Fruit fly (Drosophila melanogaster) ovary, adult (tissue): ENCODE measurements around the gene CG31688.

Experiments
- CG17801 ChIP-seq: fragments of 200-800 bp; optimal IDR thresholded peaks from 2 replicates; lab custom pipeline; 2019; ENCODE audit warnings: missing biosample characterization, mild to moderate bottlenecking, missing genetic modification characterization, moderate library complexity; ENCODE audit not compliant: partially characterized antibody

Gene CG31688

DNA sequence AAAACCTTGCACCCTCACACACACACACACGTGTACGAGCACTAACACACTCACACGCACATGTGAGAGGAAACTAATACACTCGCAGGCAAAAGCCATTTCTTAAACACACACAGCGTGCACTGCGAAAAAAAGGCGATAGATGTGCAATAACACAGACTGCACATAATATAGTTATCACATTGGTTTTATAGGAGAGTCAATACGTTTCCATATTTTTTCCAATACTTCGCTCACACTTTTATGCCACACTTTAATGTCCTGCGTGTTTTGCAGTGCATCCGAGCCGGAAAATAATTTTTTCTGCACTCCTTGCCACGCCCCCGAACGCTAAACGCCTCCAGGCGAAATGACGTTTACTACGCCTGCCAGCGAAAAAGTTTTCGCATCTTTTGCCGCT lies 53.7 kb downstream of the CG31688 start:
- no peak for TF ChIP-seq CG17801 (GFP tag; lab: Kevin White, UChicago)

DNA sequence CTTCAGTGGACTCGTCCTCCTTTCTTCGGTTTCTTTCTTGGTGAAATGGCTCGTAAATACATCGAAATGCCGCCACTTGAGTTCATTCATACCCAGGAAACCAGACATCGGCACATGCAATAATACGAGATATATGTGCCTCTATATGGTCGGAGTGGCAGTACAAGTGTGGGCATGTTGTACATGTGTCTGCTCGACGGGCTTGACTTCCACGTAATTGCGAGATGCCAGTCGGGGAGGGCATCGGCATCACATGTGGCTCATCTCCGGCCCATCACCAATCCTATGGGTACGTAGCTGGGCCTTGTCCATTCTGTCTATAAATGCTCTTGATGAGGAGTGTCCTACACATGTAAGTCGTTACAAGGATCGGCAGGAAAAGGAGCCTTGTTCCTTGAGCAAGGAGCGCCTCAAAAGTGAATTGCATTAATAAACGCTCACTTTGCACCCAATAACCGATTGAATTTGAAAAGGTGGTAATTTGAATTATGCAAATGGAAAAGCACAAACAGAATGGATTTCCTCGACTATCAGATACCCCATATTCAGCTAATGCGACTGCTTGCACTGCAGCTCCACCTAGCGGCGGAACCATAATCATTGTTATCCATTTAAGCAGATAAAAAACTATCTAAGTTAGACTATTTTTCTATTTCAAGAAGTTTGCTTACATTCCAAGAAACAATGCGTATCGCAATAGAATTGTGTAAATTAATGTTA lies 55.3 kb downstream of the CG31688 start:
- no peak for TF ChIP-seq CG17801 (GFP tag; lab: Kevin White, UChicago)

DNA sequence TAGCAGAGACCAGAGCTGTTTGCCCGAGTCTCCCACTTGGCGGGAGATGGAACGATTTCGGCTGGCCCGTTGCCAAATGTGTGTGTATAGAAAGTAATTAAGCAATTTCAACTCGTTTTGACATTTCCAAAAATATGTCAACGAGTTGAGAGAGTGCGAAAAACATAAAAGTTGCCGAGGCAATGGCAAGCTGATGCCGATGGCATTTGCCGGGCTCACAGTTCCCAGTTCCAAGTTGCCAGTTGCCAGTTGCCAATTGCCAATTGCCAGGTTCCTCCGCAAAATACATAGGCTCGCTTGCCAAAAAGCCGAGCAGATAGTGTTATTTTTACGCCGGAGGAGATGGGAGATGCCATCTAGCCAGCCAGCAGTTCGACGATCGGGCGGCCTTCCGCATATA lies 57.6 kb downstream of the CG31688 start:
- TF ChIP-seq CG17801 (GFP tag; lab: Kevin White, UChicago), result no peak

DNA sequence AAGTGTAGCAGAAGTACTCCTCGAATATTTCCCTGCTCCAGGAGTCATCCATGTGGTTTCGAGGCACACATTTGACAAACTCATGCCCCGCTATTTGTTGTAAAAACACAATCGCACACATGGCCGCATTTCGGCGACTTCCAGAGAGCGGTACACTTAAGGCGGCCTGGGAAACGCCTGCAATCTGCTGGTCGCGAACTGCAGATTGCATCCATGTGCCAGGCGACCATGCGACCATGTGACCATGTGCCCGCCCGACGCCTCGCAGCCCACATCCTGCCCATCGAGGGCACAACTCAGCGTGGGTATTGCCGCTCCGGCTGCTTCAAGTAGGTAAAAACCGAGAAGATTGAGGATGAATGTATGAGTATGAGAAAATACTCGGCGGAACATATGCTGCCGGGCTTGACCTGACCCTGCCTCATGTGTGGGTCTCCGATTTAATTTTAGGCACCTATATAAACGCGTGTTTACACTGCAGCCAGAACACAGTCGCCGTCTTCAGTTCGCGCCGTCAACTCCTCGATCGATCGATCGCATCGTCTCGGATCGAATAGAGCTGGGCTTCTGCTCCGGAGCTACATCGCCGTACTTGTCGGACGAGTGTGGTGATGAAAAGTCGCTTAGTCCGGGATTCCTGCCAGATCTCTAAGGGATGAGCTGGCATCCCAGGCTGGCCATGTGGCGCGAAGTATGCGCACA lies 60.2 kb downstream of the CG31688 start:
- TF ChIP-seq CG17801 (GFP tag; lab: Kevin White, UChicago), result no peak

DNA sequence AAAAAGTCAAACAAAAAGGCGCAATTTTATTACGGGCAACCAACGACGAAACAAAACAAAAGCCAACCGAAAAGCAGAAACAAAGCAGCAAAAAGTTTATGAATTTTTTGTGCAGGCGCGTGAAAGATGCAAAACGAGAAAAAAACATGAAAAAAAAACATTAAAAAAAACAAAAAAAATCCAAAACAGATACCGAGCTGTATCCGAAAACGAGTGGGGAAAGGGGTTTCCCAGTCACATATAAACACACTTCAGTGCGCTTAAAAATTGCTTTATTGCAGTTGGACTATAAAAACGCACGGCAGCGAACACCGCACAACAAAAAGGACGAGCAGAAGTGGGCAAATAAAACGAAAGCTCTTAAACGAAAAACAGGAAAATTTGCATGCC lies 60.7 kb downstream of the CG31688 start:
- no peak for TF ChIP-seq CG17801 (GFP tag; lab: Kevin White, UChicago)

DNA sequence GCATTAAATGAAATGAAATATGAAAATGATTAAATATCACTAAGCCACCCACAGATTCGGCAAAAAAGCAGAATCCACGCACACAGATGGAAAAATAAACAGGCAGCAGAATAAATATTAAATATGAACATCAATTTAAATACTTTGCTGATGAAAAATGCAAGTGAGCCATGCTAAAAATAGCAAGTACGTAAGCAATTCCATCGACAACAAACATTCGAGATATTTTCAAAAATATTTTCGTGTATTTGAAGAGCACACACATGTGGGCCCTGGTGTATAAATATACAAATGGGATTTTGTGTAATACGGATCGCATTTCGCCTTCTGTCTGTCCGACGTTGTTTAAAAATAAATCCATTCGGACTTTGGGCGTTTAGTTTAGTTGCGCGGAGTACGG lies 61.7 kb downstream of the CG31688 start:
- TF ChIP-seq CG17801 (GFP tag; lab: Kevin White, UChicago), result no peak

DNA sequence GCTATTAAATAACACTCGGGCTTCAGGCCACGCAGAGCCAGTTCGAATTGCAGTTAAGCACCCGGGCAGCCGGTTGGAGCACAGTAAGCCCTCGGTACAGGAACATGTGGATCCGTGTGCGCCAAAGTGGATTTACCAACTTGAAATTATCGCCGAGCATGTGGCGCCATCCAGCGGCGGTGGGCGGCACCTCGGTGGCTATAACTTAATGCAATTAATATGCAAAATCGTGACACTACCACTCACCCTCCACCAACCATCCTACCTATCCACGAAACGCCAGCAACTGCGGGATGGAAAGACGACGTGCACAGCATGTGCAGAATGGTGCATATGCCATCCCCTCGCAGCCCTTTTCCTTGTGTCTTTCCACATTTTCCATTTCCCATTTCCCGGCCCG lies 62.1 kb downstream of the CG31688 start:
- no peak for TF ChIP-seq CG17801 (GFP tag; lab: Kevin White, UChicago)

DNA sequence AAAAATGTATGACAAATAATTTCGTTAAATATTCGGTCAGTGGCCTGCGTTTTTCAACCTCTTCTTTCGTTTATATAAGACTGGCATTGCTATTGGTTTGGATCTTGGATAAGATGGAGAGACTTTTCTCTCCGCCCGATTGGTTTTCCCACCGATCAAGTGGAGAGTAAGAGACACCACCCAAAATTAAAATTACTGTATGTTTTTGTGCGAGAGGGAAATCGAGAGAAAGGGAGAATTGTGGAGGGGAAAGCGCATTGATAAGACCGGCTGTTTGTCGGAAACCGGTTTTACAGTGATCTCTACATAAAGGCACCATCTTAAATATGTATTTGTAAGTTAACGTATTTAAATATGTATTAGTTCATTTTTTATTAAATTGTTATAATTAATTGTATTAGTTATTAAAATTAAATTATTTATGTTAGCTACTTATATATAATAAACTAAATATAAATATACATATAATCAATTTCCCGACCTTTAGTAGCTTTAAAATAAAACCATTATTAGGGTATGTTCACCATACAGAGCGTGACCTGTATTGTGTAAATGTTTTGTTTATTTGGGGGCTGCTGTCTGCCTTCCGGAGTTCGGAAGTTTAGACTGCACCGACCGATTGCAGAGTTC lies 68.5 kb downstream of the CG31688 start, which contains the start of gene CG34007:
Gene CG34007, plus strand, starts transcription at position 608 of the 630 bp plus-strand sequence.
- TF ChIP-seq CG17801 (GFP tag; lab: Kevin White, UChicago), result peak; percentile 28
